Fruit fly (Drosophila melanogaster) S2 (cell line): ENCODE results near the gene Gr9a.

Experiments
- CG8478 ChIP-seq: fragments of >200 bp; optimal IDR thresholded peaks from 2 replicates; lab custom pipeline; 2018
- CTCF ChIP-seq, 2 experiments: fragments of >200 bp; optimal IDR thresholded peaks; 2 replicates each; lab custom pipeline; 2018

dm6 chrX:10092796-10093195 is 31.4 kb downstream of the Gr9a start:
- TF ChIP-seq CG8478 (lab: Kevin White, UChicago) (no peak), CTCF (optimal IDR thresholded peaks at IDR 0.05; lab: Kevin White, UChicago) (no peak)
